Worm (Caenorhabditis elegans) whole organism, young adult: ENCODE results near the gene F20D6.5.

Source experiments
- F10E7.11 ChIP-seq: sonication (generic microtip); optimal IDR thresholded peaks from 2 replicates; lab custom pipeline; 2017; ENCODE audit warnings: mild to moderate bottlenecking, missing genetic modification characterization, moderate library complexity, missing compliant biosample characterization
- F22D6.2 ChIP-seq: sonication (generic microtip); optimal IDR thresholded peaks from 2 replicates; lab custom pipeline; 2016; ENCODE audit warnings: mild to moderate bottlenecking, missing genetic modification characterization, missing compliant biosample characterization
- dpff-1 ChIP-seq: sonication (generic microtip); optimal IDR thresholded peaks from 2 replicates; lab custom pipeline; 2017; ENCODE audit warnings: mild to moderate bottlenecking, missing genetic modification characterization, missing compliant biosample characterization
- let-526 ChIP-seq: fragments of 200-800 bp; sonication (Bioruptor generic); IDR thresholded peaks from 2 replicates; pipeline ENCODE4 v1.3.6; 2022; ENCODE audit warnings: missing genetic modification reagents, missing genetic modification characterization, missing compliant biosample characterization
- madf-3 ChIP-seq: fragments of 200-800 bp; sonication (Bioruptor generic); IDR thresholded peaks from 2 replicates; pipeline ENCODE4 v1.3.6; 2022; ENCODE audit warnings: missing genetic modification reagents, missing genetic modification characterization, missing compliant biosample characterization
- unc-130 ChIP-seq: sonication (generic microtip); optimal IDR thresholded peaks from 2 replicates; lab custom pipeline; 2016; ENCODE audit warnings: missing genetic modification reagents, missing genetic modification characterization, missing compliant biosample characterization

ce11 chrV:8206931-8207330 is 45.2 kb downstream of the F20D6.5 start, which contains the start of gene timp-1:
- TF ChIP-seq F10E7.11 (tag; lab: Kevin White, UChicago), result no peak
- no peak for TF ChIP-seq F22D6.2 (tag; lab: Kevin White, UChicago)
- no peak for TF ChIP-seq let-526 (GFP tag; lab: Robert Waterston, UW)
- TF ChIP-seq madf-3 (GFP tag; lab: Robert Waterston, UW), result no peak
- no peak for TF ChIP-seq unc-130 (GFP tag; lab: Kevin White, UChicago)
- no peak for TF ChIP-seq dpff-1 (tag; lab: Kevin White, UChicago)
